Fruit fly (Drosophila melanogaster) whole organism, embryonic: ENCODE data around the gene CG11723.

Experiments used
- CG10462 ChIP-seq: fragments of 200-800 bp; sonication (Bioruptor generic); optimal IDR thresholded peaks from 2 replicates; lab custom pipeline; 2016; ENCODE audit warnings: missing biosample characterization, missing genetic modification characterization
- CG10959 ChIP-seq: fragments of 200-800 bp; sonication (Bioruptor generic); IDR thresholded peaks from 2 replicates; pipeline ENCODE4 v1.3.6; 2022; ENCODE audit warnings: missing biosample characterization, missing genetic modification characterization
- CG11456 ChIP-seq: fragments of 200-800 bp; sonication (Bioruptor generic); IDR thresholded peaks from 3 replicates; pipeline ENCODE4 v1.3.6; 2022; ENCODE audit warnings: missing biosample characterization, missing genetic modification characterization
- CG11695 ChIP-seq: fragments of 200-800 bp; sonication (Bioruptor generic); IDR thresholded peaks from 3 replicates; pipeline ENCODE4 v1.3.6; 2022; ENCODE audit warnings: missing biosample characterization, missing genetic modification characterization
- CG1233 ChIP-seq: fragments of 200-800 bp; sonication (Bioruptor generic); optimal IDR thresholded peaks from 4 replicates; lab custom pipeline; 2018; ENCODE audit warnings: missing biosample characterization, mild to moderate bottlenecking, missing genetic modification characterization
- CG14667 ChIP-seq: fragments of 200-800 bp; sonication (Bioruptor generic); IDR thresholded peaks from 2 replicates; pipeline ENCODE4 v1.3.6; 2022; ENCODE audit warnings: missing biosample characterization, missing genetic modification characterization
- CG14965 ChIP-seq: fragments of 200-800 bp; sonication (Bioruptor generic); optimal IDR thresholded peaks from 2 replicates; lab custom pipeline; 2016; ENCODE audit warnings: missing biosample characterization, missing genetic modification characterization, borderline replicate concordance
- CG16779 ChIP-seq: fragments of 200-800 bp; sonication (Bioruptor generic); IDR thresholded peaks from 2 replicates; pipeline ENCODE4 v1.3.6; 2022; ENCODE audit warnings: missing biosample characterization, missing genetic modification characterization
- CG18476 ChIP-seq: fragments of 200-800 bp; sonication (Bioruptor generic); optimal IDR thresholded peaks from 2 replicates; lab custom pipeline; 2016; ENCODE audit warnings: missing biosample characterization, mild to moderate bottlenecking, missing genetic modification characterization
- CG18599 ChIP-seq: fragments of 200-800 bp; sonication (Bioruptor generic); optimal IDR thresholded peaks from 3 replicates; lab custom pipeline; 2017; ENCODE audit warnings: missing biosample characterization, missing genetic modification characterization, mild to moderate bottlenecking, moderate library complexity, missing genetic modification reagents
- CG31224 ChIP-seq: fragments of 200-800 bp; sonication (Bioruptor generic); IDR thresholded peaks from 2 replicates; pipeline ENCODE4 v1.3.6; 2022; ENCODE audit warnings: missing biosample characterization, missing genetic modification characterization
- CG3847 ChIP-seq: fragments of 200-800 bp; sonication (Bioruptor generic); IDR thresholded peaks from 2 replicates; pipeline ENCODE4 v1.3.6; 2022; ENCODE audit warnings: missing biosample characterization, missing genetic modification characterization
- CG43689 ChIP-seq: fragments of 200-800 bp; sonication (Bioruptor generic); IDR thresholded peaks from 2 replicates; pipeline ENCODE4 v1.3.6; 2022; ENCODE audit warnings: missing biosample characterization, missing genetic modification characterization
- CG6654 ChIP-seq: fragments of 200-800 bp; sonication (Bioruptor generic); optimal IDR thresholded peaks from 2 replicates; lab custom pipeline; 2017; ENCODE audit warnings: missing biosample characterization, mild to moderate bottlenecking, missing genetic modification characterization
- CG9817 ChIP-seq: fragments of 200-800 bp; sonication (Bioruptor generic); optimal IDR thresholded peaks from 2 replicates; lab custom pipeline; 2018; ENCODE audit warnings: missing biosample characterization, mild to moderate bottlenecking, missing genetic modification characterization, moderate library complexity
- Camta ChIP-seq: fragments of 200-800 bp; sonication (Bioruptor generic); optimal IDR thresholded peaks from 2 replicates; lab custom pipeline; 2016; ENCODE audit warnings: missing biosample characterization, missing genetic modification characterization
- Drgx ChIP-seq: fragments of 200-800 bp; sonication (Bioruptor generic); IDR thresholded peaks from 2 replicates; pipeline ENCODE4 v1.3.6; 2022; ENCODE audit warnings: missing biosample characterization, missing genetic modification characterization
- Elba2 ChIP-seq: fragments of 200-800 bp; sonication (Bioruptor generic); optimal IDR thresholded peaks from 3 replicates; lab custom pipeline; 2016; ENCODE audit warnings: missing biosample characterization, missing genetic modification characterization
- Ets65A ChIP-seq: fragments of 200-800 bp; sonication (Bioruptor generic); peaks from one replicate; lab custom pipeline; 2016; ENCODE audit warnings: missing biosample characterization, missing genetic modification characterization
- H15 ChIP-seq: fragments of 200-800 bp; sonication (Bioruptor generic); IDR thresholded peaks from 3 replicates; pipeline ENCODE4 v1.3.6; 2022; ENCODE audit warnings: missing biosample characterization, missing genetic modification characterization
- Hey ChIP-seq: fragments of 200-800 bp; sonication (Bioruptor generic); optimal IDR thresholded peaks from 3 replicates; lab custom pipeline; 2018; ENCODE audit warnings: missing biosample characterization, mild to moderate bottlenecking, missing genetic modification characterization
- Hr39 ChIP-seq: fragments of >200 bp; optimal IDR thresholded peaks from 2 replicates; lab custom pipeline; 2017
- Lim3 ChIP-seq: fragments of 200-800 bp; sonication (Bioruptor generic); IDR thresholded peaks from 2 replicates; pipeline ENCODE4 v1.3.6; 2022; ENCODE audit warnings: missing biosample characterization, missing genetic modification characterization
- Neu2 ChIP-seq: fragments of 200-800 bp; sonication (Bioruptor generic); optimal IDR thresholded peaks from 3 replicates; lab custom pipeline; 2016; ENCODE audit warnings: missing biosample characterization, missing genetic modification characterization, borderline replicate concordance
- Pdp1 ChIP-seq, 2 experiments: fragments of 200-800 bp; sonication (Bioruptor generic); optimal IDR thresholded peaks; 3 replicates each; lab custom pipeline; 2016; ENCODE audit warnings: missing biosample characterization in 2 of 2, missing genetic modification characterization in 2 of 2, mild to moderate bottlenecking in 1 of 2, moderate library complexity in 1 of 2
- aop ChIP-seq: fragments of 200-800 bp; sonication (Bioruptor generic); IDR thresholded peaks from 2 replicates; pipeline ENCODE4 v1.3.6; 2022; ENCODE audit warnings: missing biosample characterization, missing genetic modification characterization
- ci ChIP-seq: fragments of 200-800 bp; sonication (Bioruptor generic); IDR thresholded peaks from 3 replicates; pipeline ENCODE4 v1.3.6; 2022; ENCODE audit warnings: missing biosample characterization, missing genetic modification characterization
- eve ChIP-seq, 2 experiments: fragments of >200 bp; optimal IDR thresholded peaks; 2 replicates each; lab custom pipeline; 2017; ENCODE audit warnings: missing biosample characterization in 2 of 2, missing genetic modification characterization in 2 of 2
- gfzf ChIP-seq: fragments of 200-800 bp; sonication (Bioruptor generic); optimal IDR thresholded peaks from 2 replicates; lab custom pipeline; 2016; ENCODE audit warnings: missing biosample characterization, mild to moderate bottlenecking, missing genetic modification characterization, moderate library complexity
- lilli ChIP-seq: fragments of 200-800 bp; sonication (Bioruptor generic); optimal IDR thresholded peaks from 3 replicates; lab custom pipeline; 2016; ENCODE audit warnings: missing biosample characterization, missing genetic modification characterization
- pan ChIP-seq, 4 experiments: fragments of >200 bp in 3 of 4; fragments of 200-800 bp in 1 of 4; sonication (Bioruptor generic) in 1 of 4; optimal IDR thresholded peaks in 3 of 4; IDR thresholded peaks in 1 of 4; 2 replicates each; pipeline versions ENCODE4 v1.3.6 to Lab custom; 2017 to 2022; ENCODE audit warnings: missing biosample characterization in 2 of 4, missing genetic modification characterization in 2 of 4, mixed read lengths in 1 of 4
- pfk ChIP-seq: fragments of 200-800 bp; sonication (Bioruptor generic); optimal IDR thresholded peaks from 2 replicates; lab custom pipeline; 2018; ENCODE audit warnings: missing biosample characterization, mild to moderate bottlenecking, missing genetic modification characterization, moderate library complexity
- sens ChIP-seq: fragments of 200-800 bp; sonication (Bioruptor generic); peaks from one replicate; lab custom pipeline; 2016; ENCODE audit warnings: missing biosample characterization, missing genetic modification characterization
- tx ChIP-seq: fragments of 200-800 bp; sonication (Bioruptor generic); optimal IDR thresholded peaks from 2 replicates; lab custom pipeline; 2016; ENCODE audit warnings: missing biosample characterization, missing genetic modification characterization
- vnd ChIP-seq: fragments of 200-800 bp; sonication (Bioruptor generic); IDR thresholded peaks from 3 replicates; pipeline ENCODE4 v1.3.6; 2022; ENCODE audit warnings: missing biosample characterization, missing genetic modification characterization; ENCODE audit not compliant: partially characterized antibody
- wdn ChIP-seq: fragments of 200-800 bp; sonication (Bioruptor generic); IDR thresholded peaks from 2 replicates; pipeline ENCODE4 v1.3.6; 2022; ENCODE audit warnings: missing biosample characterization, missing genetic modification characterization

Gene CG11723

dm6 chr2L:2189100-2189499, 42.0 kb upstream of the CG11723 start (continued):
- TF ChIP-seq gfzf (GFP tag; lab: Kevin White, UChicago) (no peak), Neu2 (GFP tag; lab: Kevin White, UChicago) (no peak), CG10462 (GFP tag; lab: Kevin White, UChicago) (peak; percentile 25), lilli (GFP tag; lab: Kevin White, UChicago) (peak; percentile 56), wdn (GFP tag; lab: Robert Waterston, UW) (no peak), CG9817 (tag; lab: Kevin White, UChicago) (no peak), pfk (no peak), Camta (GFP tag; lab: Kevin White, UChicago) (peak; percentile 57), vnd (GFP tag; lab: Robert Waterston, UW) (no peak)

- peak; percentile 94 for TF ChIP-seq CG31224 (GFP tag; lab: Robert Waterston, UW)
- TF ChIP-seq Elba2, result no peak
- 0 out of 2 replicates have a peak, but pooled peaks have one; percentile 6 for TF ChIP-seq aop (GFP tag; lab: Robert Waterston, UW)
- peak; percentile 8; the same call in 1 of the 2 replicates for TF ChIP-seq CG10959
- TF ChIP-seq Hey (tag; lab: Kevin White, UChicago), result peak; percentile 20
- TF ChIP-seq eve (GFP tag; optimal IDR thresholded peaks at IDR 0.05; lab: Kevin White, UChicago), result peak in 1 of 2 experiments; percentile 37
- TF ChIP-seq CG18599 (GFP tag; lab: Kevin White, UChicago), result peak; percentile 30
- no peak for TF ChIP-seq CG18476 (GFP tag; lab: Kevin White, UChicago)
- TF ChIP-seq sens, result no peak
- no peak for TF ChIP-seq tx (GFP tag; lab: Kevin White, UChicago)
- no peak for TF ChIP-seq CG43689
- TF ChIP-seq CG16779, result peak; percentile 40; the same call in 1 of the 2 replicates
These were observed 40.3 kb upstream of the CG11723 start for dm6 chr2L:2187411-2187810.

- no peak for TF ChIP-seq CG3847 (GFP tag; lab: Robert Waterston, UW)
- peak; percentile 36 for TF ChIP-seq sens
These were observed 38.3 kb upstream of the CG11723 start for dm6 chr2L:2185373-2185772.

dm6 chr2L:2184659-2185058, 37.6 kb upstream of the CG11723 start:
- TF ChIP-seq Ets65A (GFP tag; lab: Kevin White, UChicago) (peak; percentile 22), Hr39 (no peak), CG14667 (no peak), Drgx (GFP tag; lab: Robert Waterston, UW) (peak; percentile 59; the same call in 1 of the 2 replicates), CG6654 (GFP tag; lab: Kevin White, UChicago) (no peak), H15 (no peak), CG11695 (GFP tag; lab: Robert Waterston, UW) (no peak), Lim3 (GFP tag; lab: Robert Waterston, UW) (no peak), CG1233 (GFP tag; lab: Kevin White, UChicago) (no peak), CG14965 (GFP tag; lab: Kevin White, UChicago) (no peak)

dm6 chr2L:2184129-2184528, 37.1 kb upstream of the CG11723 start:
- TF ChIP-seq Pdp1 (GFP tag; optimal IDR thresholded peaks at IDR 0.05; lab: Kevin White, UChicago) (peak in 1 of 2 experiments; percentile 86), Drgx (GFP tag; lab: Robert Waterston, UW) (peak; percentile 16; the same call in 1 of the 2 replicates), sens (peak; percentile 61), ci (GFP tag; lab: Robert Waterston, UW) (no peak), CG11456 (GFP tag; lab: Robert Waterston, UW) (0 out of 3 replicates have a peak, but pooled peaks have one; percentile 11), pan (optimal IDR thresholded peaks at IDR 0.05; lab: Kevin White, UChicago) (no peak), pan (GFP tag; optimal IDR thresholded peaks at IDR 0.05 in 1 of 2, IDR thresholded peaks at IDR 0.05 in 1 of 2) (no peak)
